Worm (Caenorhabditis elegans) whole organism, young adult: ENCODE data around the gene F31D5.2.

ENCODE experiments used
- C17E4.6 ChIP-seq: fragments of 200-800 bp; sonication (Bioruptor generic); IDR thresholded peaks from 2 replicates; pipeline ENCODE4 v1.3.6; 2022; ENCODE audit warnings: missing genetic modification reagents, missing genetic modification characterization, missing compliant biosample characterization
- F39B2.1 ChIP-seq: fragments of 200-800 bp; sonication (Bioruptor generic); IDR thresholded peaks from 2 replicates; pipeline ENCODE4 v1.3.6; 2022; ENCODE audit warnings: missing genetic modification reagents, missing genetic modification characterization, missing compliant biosample characterization
- F57C9.4 ChIP-seq: sonication (generic microtip); optimal IDR thresholded peaks from 2 replicates; lab custom pipeline; 2017; ENCODE audit warnings: mild to moderate bottlenecking, missing genetic modification characterization, missing compliant biosample characterization
- ZK185.1 ChIP-seq: sonication (generic microtip); optimal IDR thresholded peaks from 2 replicates; lab custom pipeline; 2016; ENCODE audit warnings: mild to moderate bottlenecking, missing genetic modification characterization, missing compliant biosample characterization; ENCODE audit not compliant: poor library complexity, severe bottlenecking
- akir-1 ChIP-seq: fragments of 200-800 bp; sonication (Bioruptor generic); optimal IDR thresholded peaks from 2 replicates; lab custom pipeline; 2018; ENCODE audit warnings: mild to moderate bottlenecking, missing genetic modification characterization, moderate library complexity, missing compliant biosample characterization
- aptf-2 ChIP-seq: fragments of 200-800 bp; sonication (Bioruptor generic); conservative IDR thresholded peaks from 2 replicates; pipeline ENCODE4 v1.3.6; 2022; ENCODE audit warnings: missing genetic modification reagents, missing genetic modification characterization, missing compliant biosample characterization
- bed-2 ChIP-seq: fragments of 200-800 bp; sonication (Bioruptor generic); IDR thresholded peaks from 2 replicates; pipeline ENCODE4 v1.3.6; 2022; ENCODE audit warnings: missing genetic modification reagents, missing genetic modification characterization, missing compliant biosample characterization
- chd-7 ChIP-seq: sonication (generic microtip); optimal IDR thresholded peaks from 2 replicates; lab custom pipeline; 2016; ENCODE audit warnings: mild to moderate bottlenecking, missing genetic modification characterization, moderate library complexity, missing compliant biosample characterization
- efl-1 ChIP-seq: fragments of 150-350 bp; optimal IDR thresholded peaks from 2 replicates; lab custom pipeline; 2014; ENCODE audit warnings: missing biosample characterization, missing genetic modification reagents, missing genetic modification characterization
- lsy-27 ChIP-seq: sonication (generic microtip); optimal IDR thresholded peaks from 2 replicates; lab custom pipeline; 2017; ENCODE audit warnings: missing genetic modification characterization, mild to moderate bottlenecking, missing compliant biosample characterization, antibody characterized with exemption, missing genotype, borderline replicate concordance; ENCODE audit not compliant: insufficient read depth

ce11 chrII:4237701-4238214 lies 22.3 kb downstream of the F31D5.2 start, which contains the start of the genes fbxc-44 and C16A11.2:
- TF ChIP-seq C17E4.6 = peak; percentile 16; the same call in 1 of the 2 replicates
- no peak for TF ChIP-seq lsy-27
- no peak for TF ChIP-seq akir-1 (GFP tag; lab: Kevin White, UChicago)
- no peak for TF ChIP-seq F57C9.4
- TF ChIP-seq ZK185.1 (tag; lab: Kevin White, UChicago) = no peak
- no peak for TF ChIP-seq bed-2
- TF ChIP-seq aptf-2 (GFP tag; lab: Robert Waterston, UW) = no peak
- peak; percentile 5 for TF ChIP-seq efl-1
- no peak for TF ChIP-seq F39B2.1 (GFP tag; lab: Robert Waterston, UW)
- TF ChIP-seq chd-7 (tag; lab: Kevin White, UChicago) = no peak
